Worm (Caenorhabditis elegans) whole organism, L4/young adult: ENCODE results near the gene uig-1.

Experiments used
- W03F9.2 ChIP-seq: fragments of 150-350 bp; optimal IDR thresholded peaks from 2 replicates; lab custom pipeline; 2014; ENCODE audit warnings: missing biosample characterization, missing genetic modification characterization
- dao-5 ChIP-seq: sonication (generic microtip); optimal IDR thresholded peaks from 2 replicates; lab custom pipeline; 2016; ENCODE audit warnings: missing genotype, missing genetic modification characterization, moderate library complexity, missing compliant biosample characterization
- him-1 ChIP-seq: sonication (generic microtip); optimal IDR thresholded peaks from 2 replicates; lab custom pipeline; 2016; ENCODE audit warnings: missing genotype, missing genetic modification reagents, missing genetic modification characterization, missing compliant biosample characterization

The uig-1 gene

ce11 chrV:13295859-13296258 lies at the start of gene uig-1:
TSS of gene uig-1 (minus strand) at chrV:13295978.
- TF ChIP-seq W03F9.2 (tag; lab: Kevin White, UChicago) = no peak
- TF ChIP-seq dao-5 (tag; lab: Kevin White, UChicago) = no peak
- TF ChIP-seq him-1 (tag; lab: Kevin White, UChicago) = no peak

ce11 chrV:13342235-13342634 lies 46.5 kb upstream of the uig-1 start:
- no peak for TF ChIP-seq dao-5 (tag; lab: Kevin White, UChicago)
- TF ChIP-seq him-1 (tag; lab: Kevin White, UChicago) = no peak
- no peak for TF ChIP-seq W03F9.2 (tag; lab: Kevin White, UChicago)

DNA sequence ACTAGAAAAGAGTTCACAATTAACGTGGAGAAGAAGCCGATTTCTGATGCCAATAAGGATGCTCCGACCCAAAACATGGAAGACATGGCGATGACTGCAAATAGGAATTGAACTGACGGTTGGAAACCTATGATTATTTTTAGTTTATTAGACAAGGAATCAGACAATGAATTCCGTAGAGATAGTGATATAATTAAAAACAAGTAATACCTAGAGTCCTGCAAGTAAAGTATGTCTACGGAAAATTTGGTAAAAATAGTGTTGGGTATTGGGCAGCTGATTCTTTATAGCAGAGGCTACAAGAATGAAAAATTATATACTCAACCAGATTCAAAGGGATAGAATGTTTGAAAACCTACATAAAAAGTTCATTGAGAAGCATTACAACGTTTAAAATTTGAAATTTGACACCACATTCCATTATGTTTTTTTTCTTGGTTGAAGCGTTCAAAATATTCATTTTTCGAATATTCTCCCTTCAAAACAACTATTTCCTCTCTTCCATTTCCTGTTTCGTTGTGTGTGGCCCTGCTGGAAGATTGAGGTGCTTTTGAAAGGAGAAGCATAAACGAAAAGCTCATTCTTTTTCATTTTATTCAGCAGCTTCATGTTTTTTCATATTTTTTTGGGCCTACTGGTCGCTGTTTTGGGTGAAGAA lies 44.0 kb upstream of the uig-1 start, which contains the start of the genes str-4 and lgc-48:
TSS of gene str-4 (minus strand) at position 101 of the 658 bp plus-strand sequence.
TSS of gene lgc-48 (plus strand) at position 608 of the 658 bp plus-strand sequence.
- TF ChIP-seq W03F9.2 (tag; lab: Kevin White, UChicago) = no peak
- TF ChIP-seq dao-5 (tag; lab: Kevin White, UChicago) = no peak
- TF ChIP-seq him-1 (tag; lab: Kevin White, UChicago) = no peak

DNA sequence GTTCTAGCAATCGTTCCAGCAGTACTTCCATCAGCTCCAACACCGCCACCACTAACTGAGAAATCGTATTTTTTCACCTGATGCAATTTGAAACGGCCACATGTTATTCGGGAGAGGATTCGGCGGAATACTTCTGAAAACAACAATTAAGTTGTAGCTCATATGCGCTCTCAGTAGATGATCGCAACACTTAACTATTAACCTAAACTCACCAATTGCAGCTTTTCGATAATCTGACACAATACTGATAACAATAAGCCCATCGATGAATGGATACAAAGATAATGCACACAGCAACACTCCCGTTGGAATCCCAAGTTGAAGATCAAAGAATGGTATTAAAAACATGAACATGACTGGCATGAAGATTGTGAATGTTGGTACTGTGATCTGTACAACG lies 42.3 kb upstream of the uig-1 start:
- TF ChIP-seq dao-5 (tag; lab: Kevin White, UChicago) (no peak), him-1 (tag; lab: Kevin White, UChicago) (no peak), W03F9.2 (tag; lab: Kevin White, UChicago) (no peak)

- TF ChIP-seq W03F9.2 (tag; lab: Kevin White, UChicago) (no peak), dao-5 (tag; lab: Kevin White, UChicago) (no peak), him-1 (tag; lab: Kevin White, UChicago) (no peak)
Measured at ce11 chrV:13335883-13336419, 40.2 kb upstream of the uig-1 start, which contains the start of gene C50B6.9. TSS of gene C50B6.9 (plus strand) at chrV:13336369.

DNA sequence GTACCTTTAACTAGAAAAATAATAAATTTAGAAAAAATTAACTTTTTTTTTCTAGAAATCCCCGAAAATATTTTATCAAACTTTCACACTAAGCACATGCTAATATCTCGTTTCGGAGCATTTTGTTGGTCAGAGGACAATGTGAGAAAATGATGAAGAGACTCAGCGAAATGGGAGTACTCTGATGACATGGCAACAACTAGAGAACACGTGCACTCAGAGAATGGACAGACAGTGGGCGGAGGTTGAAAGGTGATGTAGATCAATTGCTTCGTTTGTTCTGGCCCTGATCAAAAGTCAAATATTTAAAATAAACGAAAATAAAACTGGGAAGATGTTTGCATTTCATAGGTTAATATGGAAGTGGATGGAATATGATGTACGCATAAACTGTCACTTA lies 38.7 kb upstream of the uig-1 start:
- TF ChIP-seq him-1 (tag; lab: Kevin White, UChicago) (no peak), dao-5 (tag; lab: Kevin White, UChicago) (no peak), W03F9.2 (tag; lab: Kevin White, UChicago) (no peak)

ce11 chrV:13333386-13334180 lies 37.8 kb upstream of the uig-1 start, which contains the start of gene nhr-168:
TSS of gene nhr-168 (minus strand) at chrV:13333871.
- TF ChIP-seq dao-5 (tag; lab: Kevin White, UChicago) (no peak), W03F9.2 (tag; lab: Kevin White, UChicago) (no peak), him-1 (tag; lab: Kevin White, UChicago) (no peak)

DNA sequence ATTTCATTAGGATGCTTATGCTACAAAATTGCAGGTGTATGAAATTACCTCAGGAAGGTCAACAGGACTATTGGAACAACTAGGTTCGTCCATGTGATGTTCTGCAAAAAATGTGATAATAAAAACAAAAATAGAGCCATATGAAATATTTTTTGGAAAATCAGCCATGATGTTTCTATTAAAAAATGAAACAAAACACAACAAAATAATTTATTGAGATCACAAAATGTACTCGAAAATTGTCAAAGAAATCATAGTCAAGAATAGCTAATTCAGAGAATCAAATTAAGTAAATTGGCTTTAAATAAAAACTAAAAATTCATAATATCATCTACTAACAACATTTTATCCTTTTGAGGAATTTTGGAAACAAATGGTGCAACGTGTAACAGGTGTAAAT lies 35.1 kb upstream of the uig-1 start, which contains the start of gene nhr-129:
TSS of gene nhr-129 (minus strand) at position 101 of the 400 bp plus-strand sequence.
- no peak for TF ChIP-seq him-1 (tag; lab: Kevin White, UChicago)
- no peak for TF ChIP-seq W03F9.2 (tag; lab: Kevin White, UChicago)
- no peak for TF ChIP-seq dao-5 (tag; lab: Kevin White, UChicago)

ce11 chrV:13327463-13327862 lies 31.7 kb upstream of the uig-1 start, which contains the start of gene str-37:
TSS of gene str-37 (plus strand) at chrV:13327763.
- TF ChIP-seq dao-5 (tag; lab: Kevin White, UChicago) = no peak
- TF ChIP-seq W03F9.2 (tag; lab: Kevin White, UChicago) = no peak
- no peak for TF ChIP-seq him-1 (tag; lab: Kevin White, UChicago)

ce11 chrV:13324933-13325760 lies 29.4 kb upstream of the uig-1 start, which contains the start of gene C50B6.7:
TSS of gene C50B6.7 (minus strand) at chrV:13324983.
- TF ChIP-seq dao-5 (tag; lab: Kevin White, UChicago) = no peak
- TF ChIP-seq him-1 (tag; lab: Kevin White, UChicago) = no peak
- TF ChIP-seq W03F9.2 (tag; lab: Kevin White, UChicago) = no peak

DNA sequence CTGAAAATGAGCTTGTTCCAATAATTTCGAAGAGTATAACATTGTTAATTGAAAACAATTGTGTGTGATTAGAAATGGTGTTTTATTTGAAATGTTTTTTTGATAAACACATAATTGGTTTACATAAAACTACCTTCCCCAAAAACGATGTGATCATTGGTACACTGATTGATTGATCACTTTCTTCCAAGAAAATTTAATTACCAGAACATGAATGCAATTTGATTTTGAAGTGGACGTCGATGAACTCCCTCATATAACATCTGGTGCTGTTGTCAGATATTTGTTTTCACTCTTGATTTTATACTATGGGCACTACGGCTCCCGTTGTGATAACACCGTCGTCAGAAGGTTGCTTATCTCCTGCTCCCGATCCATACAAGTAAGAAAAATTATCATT lies 24.9 kb upstream of the uig-1 start, which contains the start of gene srh-15:
TSS of gene srh-15 (plus strand) at position 301 of the 400 bp plus-strand sequence.
- no peak for TF ChIP-seq him-1 (tag; lab: Kevin White, UChicago)
- no peak for TF ChIP-seq dao-5 (tag; lab: Kevin White, UChicago)
- TF ChIP-seq W03F9.2 (tag; lab: Kevin White, UChicago) = no peak
